Worm (Caenorhabditis elegans) whole organism, L4/young adult: ENCODE measurements around the gene ksr-1.

Experiments
- W03F9.2 ChIP-seq: fragments of 150-350 bp; optimal IDR thresholded peaks from 2 replicates; lab custom pipeline; 2014; ENCODE audit warnings: missing biosample characterization, missing genetic modification characterization
- dao-5 ChIP-seq: sonication (generic microtip); optimal IDR thresholded peaks from 2 replicates; lab custom pipeline; 2016; ENCODE audit warnings: missing genotype, missing genetic modification characterization, moderate library complexity, missing compliant biosample characterization

DNA sequence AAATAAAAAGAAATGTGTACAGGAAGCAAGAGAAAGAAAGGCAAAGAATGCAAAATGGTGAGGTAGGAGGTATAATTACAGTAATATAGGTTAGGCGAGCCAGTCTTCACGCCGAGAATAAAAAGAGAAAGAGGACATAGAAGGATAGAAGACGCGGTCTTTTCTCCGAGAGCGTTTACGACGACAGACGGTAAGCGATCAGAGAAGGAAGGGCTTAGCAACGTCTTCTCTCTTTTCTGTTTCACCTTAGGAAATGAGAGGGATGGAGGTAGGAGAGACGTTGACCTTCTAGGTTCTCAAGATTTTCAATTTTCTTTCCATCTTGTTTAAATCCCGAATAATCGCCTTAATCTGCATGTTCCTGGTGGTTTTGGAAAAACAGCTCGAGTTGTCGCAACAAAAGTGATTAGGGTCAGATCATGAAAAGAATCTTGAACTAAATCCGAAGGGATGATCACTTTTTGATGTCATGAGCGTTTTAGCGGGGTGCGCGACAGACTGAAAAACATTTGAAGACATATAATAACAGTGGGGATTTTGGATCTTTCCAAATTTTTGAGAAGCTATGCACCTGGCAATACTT, 3.9 kb upstream of the ksr-1 start, which contains the start of gene cutl-29:
- TF ChIP-seq W03F9.2 (tag; lab: Kevin White, UChicago) (no peak), dao-5 (tag; lab: Kevin White, UChicago) (no peak)
